Fruit fly (Drosophila melanogaster) whole organism, embryonic: ENCODE data around the gene CG32639.

Experiments used
- CG10147 ChIP-seq: fragments of 200-800 bp; sonication (Bioruptor generic); optimal IDR thresholded peaks from 2 replicates; lab custom pipeline; 2019; ENCODE audit warnings: missing biosample characterization, mild to moderate bottlenecking, missing genetic modification characterization, moderate library complexity
- CG10431 ChIP-seq: fragments of 200-800 bp; sonication (Bioruptor generic); optimal IDR thresholded peaks from 3 replicates; lab custom pipeline; 2018; ENCODE audit warnings: missing biosample characterization, mild to moderate bottlenecking, missing genetic modification characterization
- CG10654 ChIP-seq: fragments of 200-800 bp; sonication (Bioruptor generic); optimal IDR thresholded peaks from 2 replicates; lab custom pipeline; 2016; ENCODE audit warnings: missing biosample characterization, missing genetic modification characterization
- CG11085 ChIP-seq: fragments of 200-800 bp; sonication (Bioruptor generic); IDR thresholded peaks from 2 replicates; pipeline ENCODE4 v1.3.6; 2022; ENCODE audit warnings: missing biosample characterization, missing genetic modification characterization
- CG11093 ChIP-seq: fragments of 200-800 bp; sonication (Bioruptor generic); IDR thresholded peaks from 3 replicates; pipeline ENCODE4 v1.3.6; 2022; ENCODE audit warnings: missing biosample characterization, missing genetic modification characterization
- CG11398 ChIP-seq: fragments of 200-800 bp; sonication (Bioruptor generic); optimal IDR thresholded peaks from 2 replicates; lab custom pipeline; 2016; ENCODE audit warnings: missing biosample characterization, missing genetic modification characterization
- CG14050 ChIP-seq: fragments of 200-800 bp; sonication (Bioruptor generic); IDR thresholded peaks from 3 replicates; pipeline ENCODE4 v1.3.6; 2022; ENCODE audit warnings: missing biosample characterization, missing genetic modification characterization
- CG15601 ChIP-seq: fragments of 200-800 bp; sonication (Bioruptor generic); optimal IDR thresholded peaks from 3 replicates; lab custom pipeline; 2019; ENCODE audit warnings: missing biosample characterization, mild to moderate bottlenecking, missing genetic modification characterization, moderate library complexity
- CG15696 ChIP-seq: fragments of 200-800 bp; sonication (Bioruptor generic); optimal IDR thresholded peaks from 2 replicates; lab custom pipeline; 2019; ENCODE audit warnings: missing biosample characterization, mild to moderate bottlenecking, missing genetic modification characterization, moderate library complexity
- CG1603 ChIP-seq: fragments of 200-800 bp; sonication (Bioruptor generic); optimal IDR thresholded peaks from 2 replicates; lab custom pipeline; 2019; ENCODE audit warnings: missing biosample characterization, mild to moderate bottlenecking, missing genetic modification characterization, moderate library complexity
- CG18262 ChIP-seq: fragments of 200-800 bp; optimal IDR thresholded peaks from 3 replicates; lab custom pipeline; 2019; ENCODE audit warnings: missing biosample characterization, mild to moderate bottlenecking, missing genetic modification characterization, moderate library complexity
- CG1832 ChIP-seq: fragments of 200-800 bp; sonication (Bioruptor generic); optimal IDR thresholded peaks from 2 replicates; lab custom pipeline; 2017; ENCODE audit warnings: missing biosample characterization, mild to moderate bottlenecking, missing genetic modification characterization, inconsistent platforms
- CG30020 ChIP-seq: fragments of 200-800 bp; optimal IDR thresholded peaks from 2 replicates; lab custom pipeline; 2019; ENCODE audit warnings: missing biosample characterization, mild to moderate bottlenecking, missing genetic modification characterization, moderate library complexity
- CG31365 ChIP-seq: fragments of 200-800 bp; sonication (Bioruptor generic); optimal IDR thresholded peaks from 2 replicates; lab custom pipeline; 2018; ENCODE audit warnings: missing biosample characterization, mild to moderate bottlenecking, missing genetic modification characterization
- CG32767 ChIP-seq: fragments of 200-800 bp; sonication (Bioruptor generic); IDR thresholded peaks from 2 replicates; pipeline ENCODE4 v1.3.6; 2022; ENCODE audit warnings: missing biosample characterization, missing genetic modification characterization
- CG4404 ChIP-seq: fragments of 200-800 bp; sonication (Bioruptor generic); IDR thresholded peaks from 2 replicates; pipeline ENCODE4 v1.3.6; 2022; ENCODE audit warnings: missing biosample characterization, missing genetic modification characterization
- CG6765 ChIP-seq: fragments of 200-800 bp; sonication (Bioruptor generic); optimal IDR thresholded peaks from 3 replicates; lab custom pipeline; 2017; ENCODE audit warnings: missing biosample characterization, mild to moderate bottlenecking, missing genetic modification characterization
- CG7839 ChIP-seq: fragments of 200-800 bp; sonication (Bioruptor generic); optimal IDR thresholded peaks from 3 replicates; lab custom pipeline; 2018; ENCODE audit warnings: missing biosample characterization, mild to moderate bottlenecking, missing genetic modification characterization, moderate library complexity
- CG9215 ChIP-seq: fragments of 200-800 bp; sonication (Bioruptor generic); IDR thresholded peaks from 2 replicates; pipeline ENCODE4 v1.3.6; 2022; ENCODE audit warnings: missing biosample characterization, missing genetic modification characterization
- CG9437 ChIP-seq: fragments of 200-800 bp; sonication (Bioruptor generic); optimal IDR thresholded peaks from 2 replicates; lab custom pipeline; 2018; ENCODE audit warnings: missing biosample characterization, mild to moderate bottlenecking, missing genetic modification characterization
- CG9797 ChIP-seq: fragments of 200-800 bp; sonication (Bioruptor generic); optimal IDR thresholded peaks from 3 replicates; lab custom pipeline; 2018; ENCODE audit warnings: missing biosample characterization, mild to moderate bottlenecking, missing genetic modification characterization
- CG9932 ChIP-seq: fragments of 200-800 bp; sonication (Bioruptor generic); IDR thresholded peaks from 2 replicates; pipeline ENCODE4 v1.3.6; 2022; ENCODE audit warnings: missing biosample characterization, missing genetic modification characterization
- Dfd ChIP-seq, 2 experiments: fragments of >200 bp; optimal IDR thresholded peaks; 2 replicates each; lab custom pipeline; 2017; ENCODE audit warnings: missing biosample characterization in 2 of 2, missing genetic modification characterization in 2 of 2
- Dip2 ChIP-seq: fragments of 200-800 bp; sonication (Bioruptor generic); IDR thresholded peaks from 2 replicates; pipeline ENCODE4 v1.3.6; 2022; ENCODE audit warnings: missing biosample characterization, missing genetic modification characterization
- Doc3 ChIP-seq: fragments of 200-800 bp; sonication (Bioruptor generic); IDR thresholded peaks from 3 replicates; pipeline ENCODE4 v1.3.6; 2022; ENCODE audit warnings: missing biosample characterization, missing genetic modification characterization; ENCODE audit not compliant: partially characterized antibody
- Elba2 ChIP-seq: fragments of 200-800 bp; sonication (Bioruptor generic); optimal IDR thresholded peaks from 3 replicates; lab custom pipeline; 2016; ENCODE audit warnings: missing biosample characterization, missing genetic modification characterization
- Mes4 ChIP-seq: fragments of 200-800 bp; sonication (Bioruptor generic); optimal IDR thresholded peaks from 2 replicates; lab custom pipeline; 2016; ENCODE audit warnings: missing biosample characterization, missing genetic modification characterization
- Mrtf ChIP-seq: fragments of 200-800 bp; sonication (Bioruptor generic); IDR thresholded peaks from 3 replicates; pipeline ENCODE4 v1.3.6; 2022; ENCODE audit warnings: missing biosample characterization, missing genetic modification characterization
- Myb ChIP-seq: fragments of 200-800 bp; sonication (Bioruptor generic); optimal IDR thresholded peaks from 2 replicates; lab custom pipeline; 2016; ENCODE audit warnings: missing biosample characterization, missing genetic modification characterization
- Nf-YC ChIP-seq: fragments of 200-800 bp; optimal IDR thresholded peaks from 3 replicates; lab custom pipeline; 2019; ENCODE audit warnings: missing biosample characterization, mild to moderate bottlenecking, missing genetic modification characterization, moderate library complexity
- Ravus ChIP-seq: fragments of 200-800 bp; sonication (Bioruptor generic); IDR thresholded peaks from 2 replicates; pipeline ENCODE4 v1.3.6; 2022; ENCODE audit warnings: missing biosample characterization, missing genetic modification characterization
- Six4 ChIP-seq: fragments of 200-800 bp; sonication (Bioruptor generic); optimal IDR thresholded peaks from 2 replicates; lab custom pipeline; 2016; ENCODE audit warnings: missing biosample characterization, missing genetic modification characterization
- Stat92E ChIP-seq, 3 experiments: fragments of >200 bp in 2 of 3; fragments of 200-800 bp in 1 of 3; sonication (Bioruptor generic) in 1 of 3; optimal IDR thresholded peaks; 2 replicates each; lab custom pipeline; 2017 to 2019; ENCODE audit warnings: missing biosample characterization in 3 of 3, missing genetic modification characterization in 3 of 3, mild to moderate bottlenecking in 1 of 3, moderate library complexity in 1 of 3
- al ChIP-seq: fragments of 200-800 bp; sonication (Bioruptor generic); IDR thresholded peaks from 2 replicates; pipeline ENCODE4 v1.3.6; 2022; ENCODE audit warnings: missing biosample characterization, missing genetic modification characterization
- bab2 ChIP-seq: fragments of 200-800 bp; sonication (Bioruptor generic); optimal IDR thresholded peaks from 2 replicates; lab custom pipeline; 2016; ENCODE audit warnings: missing biosample characterization, missing genetic modification characterization
- grn ChIP-seq: fragments of 200-800 bp; sonication (Bioruptor generic); optimal IDR thresholded peaks from 3 replicates; lab custom pipeline; 2017; ENCODE audit warnings: missing biosample characterization, missing genetic modification characterization
- gsb-n ChIP-seq: fragments of 200-800 bp; sonication (Bioruptor generic); optimal IDR thresholded peaks from 3 replicates; lab custom pipeline; 2018; ENCODE audit warnings: missing biosample characterization, mild to moderate bottlenecking, missing genetic modification characterization
- jigr1 ChIP-seq: fragments of 200-800 bp; sonication (Bioruptor generic); IDR thresholded peaks from 3 replicates; pipeline ENCODE4 v1.3.6; 2022; ENCODE audit warnings: missing biosample characterization, missing genetic modification characterization
- kni ChIP-seq: fragments of 200-800 bp; sonication (Bioruptor generic); optimal IDR thresholded peaks from 3 replicates; lab custom pipeline; 2017; ENCODE audit warnings: mild to moderate bottlenecking, missing biosample characterization, missing genetic modification reagents, missing genetic modification characterization
- lab ChIP-seq: fragments of 200-800 bp; sonication (Bioruptor generic); optimal IDR thresholded peaks from 3 replicates; lab custom pipeline; 2017; ENCODE audit warnings: missing biosample characterization, missing genetic modification characterization, mild to moderate bottlenecking, moderate library complexity, missing genetic modification reagents
- nerfin-2 ChIP-seq: fragments of 200-800 bp; sonication (Bioruptor generic); IDR thresholded peaks from 2 replicates; pipeline ENCODE4 v1.3.6; 2022; ENCODE audit warnings: missing biosample characterization, missing genetic modification characterization; ENCODE audit not compliant: partially characterized antibody
- oc ChIP-seq: fragments of 200-800 bp; sonication (Bioruptor generic); optimal IDR thresholded peaks from 2 replicates; lab custom pipeline; 2018; ENCODE audit warnings: missing biosample characterization, mild to moderate bottlenecking, missing genetic modification characterization, moderate library complexity
- sens ChIP-seq: fragments of 200-800 bp; sonication (Bioruptor generic); peaks from one replicate; lab custom pipeline; 2016; ENCODE audit warnings: missing biosample characterization, missing genetic modification characterization
- tio ChIP-seq: fragments of 200-800 bp; sonication (Bioruptor generic); optimal IDR thresholded peaks from 2 replicates; lab custom pipeline; 2017; ENCODE audit warnings: missing biosample characterization, missing genetic modification characterization, inconsistent platforms
- trem ChIP-seq: fragments of 200-800 bp; optimal IDR thresholded peaks from 3 replicates; lab custom pipeline; 2019; ENCODE audit warnings: missing biosample characterization, mild to moderate bottlenecking, missing genetic modification characterization, moderate library complexity
- trh ChIP-seq: fragments of 200-800 bp; sonication (Bioruptor generic); optimal IDR thresholded peaks from 2 replicates; lab custom pipeline; 2016; ENCODE audit warnings: missing biosample characterization, missing genetic modification characterization
- vnd ChIP-seq: fragments of 200-800 bp; sonication (Bioruptor generic); IDR thresholded peaks from 3 replicates; pipeline ENCODE4 v1.3.6; 2022; ENCODE audit warnings: missing biosample characterization, missing genetic modification characterization; ENCODE audit not compliant: partially characterized antibody
- zfh2 ChIP-seq: fragments of 200-800 bp; sonication (Bioruptor generic); optimal IDR thresholded peaks from 2 replicates; lab custom pipeline; 2016; ENCODE audit warnings: missing biosample characterization, missing genetic modification characterization

The CG32639 gene

dm6 chrX:13251310-13251709 lies 14.9 kb upstream of the CG32639 start (continued):
- peak; percentile 72; the same call in 2 of the 3 replicates for TF ChIP-seq CG11093 (GFP tag; lab: Robert Waterston, UW)
- peak; percentile 1 for TF ChIP-seq CG30020 (tag; lab: Kevin White, UChicago)
- peak; percentile 70 for TF ChIP-seq CG18262 (tag; lab: Kevin White, UChicago)
- TF ChIP-seq oc (tag; lab: Kevin White, UChicago): peak; percentile 83
- TF ChIP-seq trem (tag; lab: Kevin White, UChicago): no peak
- peak; percentile 82 for TF ChIP-seq CG7839 (tag; lab: Kevin White, UChicago)
- peak; percentile 79 for TF ChIP-seq lab (GFP tag; lab: Kevin White, UChicago)
- peak; percentile 93 for TF ChIP-seq sens (GFP tag; lab: Kevin White, UChicago)
- TF ChIP-seq CG10431: no peak
- TF ChIP-seq bab2: peak; percentile 68
- no peak for TF ChIP-seq al (GFP tag; lab: Robert Waterston, UW)
- 0 out of 2 replicates have a peak, but pooled peaks have one; percentile 21 for TF ChIP-seq CG32767 (GFP tag; lab: Robert Waterston, UW)
- no peak for TF ChIP-seq trh (GFP tag; lab: Kevin White, UChicago)
- no peak for TF ChIP-seq grn
- TF ChIP-seq Mrtf: peak; percentile 74
- TF ChIP-seq CG15601 (tag; lab: Kevin White, UChicago): peak; percentile 63
- peak; percentile 70 for TF ChIP-seq CG9932 (GFP tag; lab: Robert Waterston, UW)
- TF ChIP-seq CG9215 (GFP tag; lab: Robert Waterston, UW): peak; percentile 63
- TF ChIP-seq Ravus (GFP tag; lab: Robert Waterston, UW): no peak
- TF ChIP-seq CG14050 (GFP tag; lab: Robert Waterston, UW): 0 out of 3 replicates have a peak, but pooled peaks have one; percentile 51
- peak; percentile 46 for TF ChIP-seq gsb-n
- no peak for TF ChIP-seq Doc3 (GFP tag; lab: Robert Waterston, UW)
- no peak for TF ChIP-seq CG6765
- peak; percentile 67 for TF ChIP-seq Mes4
- TF ChIP-seq nerfin-2 (GFP tag; lab: Robert Waterston, UW): no peak
- TF ChIP-seq CG15696 (tag; lab: Kevin White, UChicago): no peak
- TF ChIP-seq CG4404 (GFP tag; lab: Robert Waterston, UW): peak; percentile 39; the same call in 1 of the 2 replicates
- TF ChIP-seq CG9437 (GFP tag; lab: Kevin White, UChicago): peak; percentile 31
- TF ChIP-seq CG10147 (GFP tag; lab: Kevin White, UChicago): peak; percentile 51
- TF ChIP-seq Six4 (GFP tag; lab: Kevin White, UChicago): peak; percentile 70
- no peak for TF ChIP-seq Elba2 (GFP tag; lab: Kevin White, UChicago)
- peak; percentile 60 for TF ChIP-seq Myb (GFP tag; lab: Kevin White, UChicago)
- TF ChIP-seq zfh2 (GFP tag; lab: Kevin White, UChicago): peak; percentile 83
- TF ChIP-seq Stat92E (GFP tag; optimal IDR thresholded peaks at IDR 0.05; lab: Kevin White, UChicago): no peak
- TF ChIP-seq CG10654 (GFP tag; lab: Kevin White, UChicago): peak; percentile 49
- TF ChIP-seq tio (GFP tag; lab: Kevin White, UChicago): peak; percentile 60
- TF ChIP-seq CG31365 (tag; lab: Kevin White, UChicago): peak; percentile 51
- TF ChIP-seq CG9797 (GFP tag; lab: Kevin White, UChicago): no peak
- no peak for TF ChIP-seq vnd (GFP tag; lab: Robert Waterston, UW)
- TF ChIP-seq Dip2 (GFP tag; lab: Robert Waterston, UW): no peak
- TF ChIP-seq kni: peak; percentile 4
- peak; percentile 92 for TF ChIP-seq CG1603 (tag; lab: Kevin White, UChicago)
- TF ChIP-seq CG1832 (GFP tag; lab: Kevin White, UChicago): no peak
- TF ChIP-seq CG11398 (GFP tag; lab: Kevin White, UChicago): peak; percentile 53
- TF ChIP-seq CG11085 (GFP tag; lab: Robert Waterston, UW): peak; percentile 49
- peak; percentile 60; the same call in 1 of the 3 replicates for TF ChIP-seq jigr1 (GFP tag; lab: Robert Waterston, UW)
- no peak for TF ChIP-seq Dfd (GFP tag; optimal IDR thresholded peaks at IDR 0.05; lab: Kevin White, UChicago)
- TF ChIP-seq Nf-YC: no peak
- TF ChIP-seq, all 482 proteins: peak for 361
